Fruit fly (Drosophila melanogaster) whole organism, embryonic: ENCODE results near the gene CRAT.
A peak's percentile ranks its signal among the peaks of the same experiment; 100 is the strongest.

Experiments
- Ada2b ChIP-seq: fragments of 200-800 bp; sonication (Bioruptor generic); IDR thresholded peaks from 2 replicates; pipeline ENCODE4 v1.3.6; 2022; ENCODE audit warnings: missing biosample characterization, missing genetic modification characterization
- Asciz ChIP-seq: fragments of 200-800 bp; sonication (Bioruptor generic); optimal IDR thresholded peaks from 2 replicates; lab custom pipeline; 2017; ENCODE audit warnings: missing biosample characterization, mild to moderate bottlenecking, missing genetic modification characterization, missing genetic modification reagents
- CG10462 ChIP-seq: fragments of 200-800 bp; sonication (Bioruptor generic); optimal IDR thresholded peaks from 2 replicates; lab custom pipeline; 2016; ENCODE audit warnings: missing biosample characterization, missing genetic modification characterization
- CG12236 ChIP-seq: fragments of 200-800 bp; sonication (Bioruptor generic); optimal IDR thresholded peaks from 2 replicates; lab custom pipeline; 2016; ENCODE audit warnings: missing biosample characterization, missing genetic modification characterization
- CG12744 ChIP-seq: fragments of 200-800 bp; sonication (Bioruptor generic); optimal IDR thresholded peaks from 2 replicates; lab custom pipeline; 2016; ENCODE audit warnings: missing biosample characterization, missing genetic modification characterization
- CG12769 ChIP-seq: fragments of 200-800 bp; sonication (Bioruptor generic); optimal IDR thresholded peaks from 2 replicates; lab custom pipeline; 2019; ENCODE audit warnings: missing biosample characterization, mild to moderate bottlenecking, missing genetic modification characterization, moderate library complexity
- CG14860 ChIP-seq: fragments of 200-800 bp; sonication (Bioruptor generic); IDR thresholded peaks from 3 replicates; pipeline ENCODE4 v1.3.6; 2022; ENCODE audit warnings: missing biosample characterization, missing genetic modification characterization; ENCODE audit not compliant: partially characterized antibody
- CG1529 ChIP-seq: fragments of 200-800 bp; sonication (Bioruptor generic); optimal IDR thresholded peaks from 3 replicates; lab custom pipeline; 2018; ENCODE audit warnings: missing biosample characterization, missing genetic modification characterization
- CG15514 ChIP-seq: fragments of 200-800 bp; sonication (Bioruptor generic); optimal IDR thresholded peaks from 3 replicates; lab custom pipeline; 2017; ENCODE audit warnings: missing biosample characterization, missing genetic modification characterization, mild to moderate bottlenecking, moderate library complexity, missing genetic modification reagents
- CG15696 ChIP-seq: fragments of 200-800 bp; sonication (Bioruptor generic); optimal IDR thresholded peaks from 2 replicates; lab custom pipeline; 2019; ENCODE audit warnings: missing biosample characterization, mild to moderate bottlenecking, missing genetic modification characterization, moderate library complexity
- CG2129 ChIP-seq: fragments of 200-800 bp; sonication (Bioruptor generic); IDR thresholded peaks from 2 replicates; pipeline ENCODE4 v1.3.6; 2022; ENCODE audit warnings: missing biosample characterization, missing genetic modification characterization; ENCODE audit not compliant: partially characterized antibody
- CG34376 ChIP-seq: fragments of 200-800 bp; sonication (Bioruptor generic); optimal IDR thresholded peaks from 2 replicates; lab custom pipeline; 2018; ENCODE audit warnings: missing biosample characterization, mild to moderate bottlenecking, missing genetic modification characterization
- CG3995 ChIP-seq: fragments of 200-800 bp; sonication (Bioruptor generic); optimal IDR thresholded peaks from 3 replicates; lab custom pipeline; 2016; ENCODE audit warnings: missing biosample characterization, missing genetic modification characterization
- CG4360 ChIP-seq: fragments of 200-800 bp; sonication (Bioruptor generic); IDR thresholded peaks from 2 replicates; pipeline ENCODE4 v1.3.6; 2022; ENCODE audit warnings: missing biosample characterization, missing genetic modification characterization
- CG6683 ChIP-seq: fragments of 200-800 bp; sonication (Bioruptor generic); optimal IDR thresholded peaks from 2 replicates; lab custom pipeline; 2017; ENCODE audit warnings: missing biosample characterization, mild to moderate bottlenecking, missing genetic modification characterization, missing genetic modification reagents
- CG6765 ChIP-seq: fragments of 200-800 bp; sonication (Bioruptor generic); optimal IDR thresholded peaks from 3 replicates; lab custom pipeline; 2017; ENCODE audit warnings: missing biosample characterization, mild to moderate bottlenecking, missing genetic modification characterization
- CG7786 ChIP-seq: fragments of 200-800 bp; sonication (Bioruptor generic); optimal IDR thresholded peaks from 2 replicates; lab custom pipeline; 2016; ENCODE audit warnings: missing biosample characterization, missing genetic modification characterization
- CG7928 ChIP-seq: fragments of 200-800 bp; sonication (Bioruptor generic); optimal IDR thresholded peaks from 2 replicates; lab custom pipeline; 2017; ENCODE audit warnings: missing biosample characterization, mild to moderate bottlenecking, missing genetic modification characterization
- Dbx ChIP-seq: fragments of 200-800 bp; sonication (Bioruptor generic); IDR thresholded peaks from 3 replicates; pipeline ENCODE4 v1.3.6; 2022; ENCODE audit warnings: missing biosample characterization, missing genetic modification characterization
- Dek ChIP-seq: fragments of 200-800 bp; sonication (Bioruptor generic); optimal IDR thresholded peaks from 3 replicates; lab custom pipeline; 2019; ENCODE audit warnings: missing biosample characterization, mild to moderate bottlenecking, missing genetic modification characterization, moderate library complexity
- Dll ChIP-seq: fragments of 200-800 bp; sonication (Bioruptor generic); IDR thresholded peaks from 4 replicates; pipeline ENCODE4 v1.3.6; 2022; ENCODE audit warnings: missing biosample characterization, missing genetic modification characterization; ENCODE audit not compliant: partially characterized antibody
- ERR ChIP-seq: fragments of 200-800 bp; sonication (Bioruptor generic); optimal IDR thresholded peaks from 2 replicates; lab custom pipeline; 2016; ENCODE audit warnings: missing biosample characterization, missing genetic modification characterization
- Elba2 ChIP-seq: fragments of 200-800 bp; sonication (Bioruptor generic); optimal IDR thresholded peaks from 3 replicates; lab custom pipeline; 2016; ENCODE audit warnings: missing biosample characterization, missing genetic modification characterization
- Fer3 ChIP-seq: fragments of 200-800 bp; sonication (Bioruptor generic); optimal IDR thresholded peaks from 2 replicates; lab custom pipeline; 2018; ENCODE audit warnings: missing biosample characterization, mild to moderate bottlenecking, missing genetic modification characterization, moderate library complexity
- H2.0 ChIP-seq: fragments of 200-800 bp; sonication (Bioruptor generic); IDR thresholded peaks from 2 replicates; pipeline ENCODE4 v1.3.6; 2022; ENCODE audit warnings: missing biosample characterization, missing genetic modification characterization
- HLHmδ ChIP-seq: fragments of 200-800 bp; sonication (Bioruptor generic); optimal IDR thresholded peaks from 2 replicates; lab custom pipeline; 2018; ENCODE audit warnings: missing biosample characterization, mild to moderate bottlenecking, missing genetic modification characterization, moderate library complexity
- HmgD ChIP-seq: fragments of 200-800 bp; sonication (Bioruptor generic); optimal IDR thresholded peaks from 3 replicates; lab custom pipeline; 2016; ENCODE audit warnings: missing biosample characterization, missing genetic modification characterization
- Lhr ChIP-seq: fragments of 200-800 bp; sonication (Bioruptor generic); optimal IDR thresholded peaks from 3 replicates; lab custom pipeline; 2017; ENCODE audit warnings: mild to moderate bottlenecking, missing biosample characterization, missing genetic modification reagents, missing genetic modification characterization
- Med ChIP-seq: fragments of 200-800 bp; sonication (Bioruptor generic); peaks from one replicate; lab custom pipeline; 2016; ENCODE audit warnings: missing biosample characterization, missing genetic modification characterization, mild to moderate bottlenecking, inconsistent platforms, moderate library complexity
- Meics ChIP-seq: fragments of 200-800 bp; sonication (Bioruptor generic); optimal IDR thresholded peaks from 2 replicates; lab custom pipeline; 2017; ENCODE audit warnings: missing biosample characterization, mild to moderate bottlenecking, missing genetic modification characterization
- Side ChIP-seq: fragments of 200-800 bp; sonication (Bioruptor generic); optimal IDR thresholded peaks from 2 replicates; lab custom pipeline; 2016; ENCODE audit warnings: missing biosample characterization, missing genetic modification characterization
- Sin3A ChIP-seq: fragments of >200 bp; optimal IDR thresholded peaks from 2 replicates; lab custom pipeline; 2018
- Usf ChIP-seq: fragments of 200-800 bp; sonication (Bioruptor generic); optimal IDR thresholded peaks from 2 replicates; lab custom pipeline; 2017; ENCODE audit warnings: missing genotype, missing biosample characterization, missing genetic modification characterization
- Vsx1 ChIP-seq: fragments of 200-800 bp; sonication (Bioruptor generic); optimal IDR thresholded peaks from 2 replicates; lab custom pipeline; 2017; ENCODE audit warnings: missing biosample characterization, mild to moderate bottlenecking, missing genetic modification characterization, missing genetic modification reagents
- abd-A ChIP-seq: fragments of 200-800 bp; sonication (Bioruptor generic); optimal IDR thresholded peaks from 3 replicates; lab custom pipeline; 2019; ENCODE audit warnings: missing biosample characterization, mild to moderate bottlenecking, missing genetic modification characterization, moderate library complexity
- bab2 ChIP-seq: fragments of 200-800 bp; sonication (Bioruptor generic); optimal IDR thresholded peaks from 2 replicates; lab custom pipeline; 2016; ENCODE audit warnings: missing biosample characterization, missing genetic modification characterization
- corto ChIP-seq: fragments of 200-800 bp; sonication (Bioruptor generic); optimal IDR thresholded peaks from 2 replicates; lab custom pipeline; 2016; ENCODE audit warnings: missing biosample characterization, mild to moderate bottlenecking, missing genetic modification characterization, moderate library complexity
- croc ChIP-seq: fragments of 200-800 bp; sonication (Bioruptor generic); conservative IDR thresholded peaks from 3 replicates; pipeline ENCODE4 v1.3.6; 2022; ENCODE audit warnings: missing biosample characterization, missing genetic modification characterization
- disco-r ChIP-seq: fragments of 200-800 bp; sonication (Bioruptor generic); optimal IDR thresholded peaks from 2 replicates; lab custom pipeline; 2016; ENCODE audit warnings: missing biosample characterization, missing genetic modification characterization
- dpn ChIP-seq, 2 experiments: fragments of 200-800 bp; sonication (Bioruptor generic); optimal IDR thresholded peaks; 3 replicates each; lab custom pipeline; 2016; ENCODE audit warnings: missing biosample characterization in 2 of 2, missing genetic modification characterization in 2 of 2
- dysf ChIP-seq: fragments of 200-800 bp; sonication (Bioruptor generic); IDR thresholded peaks from 3 replicates; pipeline ENCODE4 v1.3.6; 2022; ENCODE audit warnings: missing biosample characterization, missing genetic modification characterization
- en ChIP-seq: fragments of 200-800 bp; sonication (Bioruptor generic); optimal IDR thresholded peaks from 2 replicates; lab custom pipeline; 2016; ENCODE audit warnings: missing biosample characterization, missing genetic modification characterization
- esg ChIP-seq: fragments of 200-800 bp; sonication (Bioruptor generic); conservative IDR thresholded peaks from 2 replicates; pipeline ENCODE4 v1.3.6; 2022; ENCODE audit warnings: missing biosample characterization, missing genetic modification characterization
- gt ChIP-seq: fragments of 200-800 bp; sonication (Bioruptor generic); IDR thresholded peaks from 2 replicates; pipeline ENCODE4 v1.3.6; 2022; ENCODE audit warnings: missing biosample characterization, missing genetic modification characterization
- inv ChIP-seq: fragments of 200-800 bp; sonication (Bioruptor generic); IDR thresholded peaks from 2 replicates; pipeline ENCODE4 v1.3.6; 2022; ENCODE audit warnings: missing biosample characterization, missing genetic modification characterization; ENCODE audit not compliant: partially characterized antibody
- jumu ChIP-seq: fragments of 200-800 bp; sonication (Bioruptor generic); optimal IDR thresholded peaks from 3 replicates; lab custom pipeline; 2016; ENCODE audit warnings: missing biosample characterization, missing genetic modification characterization
- p53 ChIP-seq: fragments of 200-800 bp; sonication (Bioruptor generic); optimal IDR thresholded peaks from 2 replicates; lab custom pipeline; 2016; ENCODE audit warnings: missing biosample characterization, missing genetic modification characterization
- ranshi ChIP-seq: fragments of 200-800 bp; sonication (Bioruptor generic); IDR thresholded peaks from 2 replicates; pipeline ENCODE4 v1.3.6; 2022; ENCODE audit warnings: missing biosample characterization, missing genetic modification characterization
- ro ChIP-seq: fragments of 200-800 bp; sonication (Bioruptor generic); IDR thresholded peaks from 2 replicates; pipeline ENCODE4 v1.3.6; 2022; ENCODE audit warnings: missing biosample characterization, missing genetic modification characterization
- scrt ChIP-seq: fragments of 200-800 bp; sonication (Bioruptor generic); optimal IDR thresholded peaks from 2 replicates; lab custom pipeline; 2018; ENCODE audit warnings: missing biosample characterization, mild to moderate bottlenecking, missing genetic modification characterization, moderate library complexity
- zen2 ChIP-seq: fragments of 200-800 bp; sonication (Bioruptor generic); IDR thresholded peaks from 3 replicates; pipeline ENCODE4 v1.3.6; 2022; ENCODE audit warnings: missing biosample characterization, missing genetic modification characterization; ENCODE audit not compliant: partially characterized antibody

Gene CRAT

DNA sequence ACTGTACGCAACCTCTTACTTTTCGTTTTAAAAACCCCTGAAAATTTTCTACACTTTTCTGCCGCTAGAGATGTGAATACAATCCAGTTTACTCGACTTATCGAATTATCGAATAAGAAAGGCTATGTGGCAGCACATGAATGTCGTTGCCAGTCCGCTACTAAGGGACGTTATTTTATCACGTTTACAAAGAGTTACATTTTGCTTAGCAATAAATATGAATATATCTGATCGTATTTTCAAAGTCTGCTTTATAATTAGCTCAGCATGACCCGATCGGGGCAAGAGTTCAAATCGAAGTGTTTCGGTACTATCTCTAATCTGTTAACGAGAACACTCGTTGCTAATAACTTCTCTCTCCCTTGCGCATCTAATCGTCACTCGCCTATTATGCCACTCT, 7.7 kb downstream of the CRAT start, which contains the start of gene CG42724 (continued):
- TF ChIP-seq croc (GFP tag; lab: Robert Waterston, UW) (peak; percentile 35; the same call in 1 of the 3 replicates), CG34376 (GFP tag; lab: Kevin White, UChicago) (peak; percentile 13), CG12769 (tag; lab: Kevin White, UChicago) (no peak), jumu (peak; percentile 86), dpn (GFP tag; optimal IDR thresholded peaks at IDR 0.05; lab: Kevin White, UChicago) (peak; percentile 73 to 77), CG6765 (GFP tag; lab: Kevin White, UChicago) (no peak), esg (GFP tag; lab: Robert Waterston, UW) (peak; percentile 46), CG4360 (GFP tag; lab: Robert Waterston, UW) (no peak), Elba2 (peak; percentile 17), CG2129 (GFP tag; lab: Robert Waterston, UW) (no peak), corto (GFP tag; lab: Kevin White, UChicago) (no peak), CG6683 (GFP tag; lab: Kevin White, UChicago) (no peak), Ada2b (GFP tag; lab: Robert Waterston, UW) (peak; percentile 55), zen2 (GFP tag; lab: Robert Waterston, UW) (no peak; the same call in 2 of the 3 replicates), CG12744 (GFP tag; lab: Kevin White, UChicago) (peak; percentile 36), CG7786 (GFP tag; lab: Kevin White, UChicago) (peak; percentile 71), H2.0 (GFP tag; lab: Robert Waterston, UW) (peak; percentile 63), inv (GFP tag; lab: Robert Waterston, UW) (0 out of 2 replicates have a peak, but pooled peaks have one; percentile 28), Asciz (GFP tag; lab: Kevin White, UChicago) (no peak), p53 (GFP tag; lab: Kevin White, UChicago) (peak; percentile 44), Meics (peak; percentile 100), Side (GFP tag; lab: Kevin White, UChicago) (peak; percentile 77), gt (GFP tag; lab: Robert Waterston, UW) (no peak), Lhr (GFP tag; lab: Kevin White, UChicago) (peak; percentile 79), Dbx (no peak), Vsx1 (no peak), bab2 (GFP tag; lab: Kevin White, UChicago) (peak; percentile 72), ranshi (GFP tag; lab: Robert Waterston, UW) (peak; percentile 72), CG3995 (peak; percentile 92), en (GFP tag; lab: Kevin White, UChicago) (peak; percentile 44), Sin3A (lab: Kevin White, UChicago) (peak; percentile 83), ERR (GFP tag; lab: Kevin White, UChicago) (peak; percentile 70), CG15514 (GFP tag; lab: Kevin White, UChicago) (no peak), Usf (GFP tag; lab: Kevin White, UChicago) (no peak), Dll (GFP tag; lab: Robert Waterston, UW) (no peak; the same call in 2 of the 4 replicates), ro (no peak), abd-A (tag; lab: Kevin White, UChicago) (no peak), CG7928 (GFP tag; lab: Kevin White, UChicago) (peak; percentile 29), HmgD (GFP tag; lab: Kevin White, UChicago) (peak; percentile 48), Fer3 (tag; lab: Kevin White, UChicago) (no peak), HLHmδ (no peak), CG15696 (tag; lab: Kevin White, UChicago) (peak; percentile 8), dysf (peak; percentile 52; the same call in 2 of the 3 replicates), CG1529 (GFP tag; lab: Kevin White, UChicago) (no peak), Med (GFP tag; lab: Kevin White, UChicago) (peak; percentile 96), CG10462 (GFP tag; lab: Kevin White, UChicago) (no peak), CG12236 (peak; percentile 50), disco-r (GFP tag; lab: Kevin White, UChicago) (peak; percentile 56), Dek (tag; lab: Kevin White, UChicago) (no peak), CG14860 (GFP tag; lab: Robert Waterston, UW) (no peak), scrt (no peak)
